Fruit fly (Drosophila melanogaster) whole organism, embryonic: ENCODE measurements around the gene Sp7.

Experiments used
- Adf1 ChIP-seq: fragments of 200-800 bp; sonication (Bioruptor generic); IDR thresholded peaks from 2 replicates; pipeline ENCODE4 v1.3.6; 2022; ENCODE audit warnings: missing biosample characterization, missing genetic modification characterization
- CG10543 ChIP-seq: fragments of 200-800 bp; sonication (Bioruptor generic); optimal IDR thresholded peaks from 3 replicates; lab custom pipeline; 2017; ENCODE audit warnings: missing biosample characterization, mild to moderate bottlenecking, missing genetic modification characterization, moderate library complexity
- CG14667 ChIP-seq: fragments of 200-800 bp; sonication (Bioruptor generic); IDR thresholded peaks from 2 replicates; pipeline ENCODE4 v1.3.6; 2022; ENCODE audit warnings: missing biosample characterization, missing genetic modification characterization
- CG14965 ChIP-seq: fragments of 200-800 bp; sonication (Bioruptor generic); optimal IDR thresholded peaks from 2 replicates; lab custom pipeline; 2016; ENCODE audit warnings: missing biosample characterization, missing genetic modification characterization, borderline replicate concordance
- CG15011 ChIP-seq: fragments of 200-800 bp; sonication (Bioruptor generic); optimal IDR thresholded peaks from 3 replicates; lab custom pipeline; 2018; ENCODE audit warnings: missing biosample characterization, mild to moderate bottlenecking, missing genetic modification characterization
- CG16813 ChIP-seq: fragments of 200-800 bp; sonication (Bioruptor generic); IDR thresholded peaks from 3 replicates; pipeline ENCODE4 v1.3.6; 2022; ENCODE audit warnings: missing biosample characterization, missing genetic modification characterization; ENCODE audit not compliant: partially characterized antibody
- CG32767 ChIP-seq: fragments of 200-800 bp; sonication (Bioruptor generic); IDR thresholded peaks from 2 replicates; pipeline ENCODE4 v1.3.6; 2022; ENCODE audit warnings: missing biosample characterization, missing genetic modification characterization
- CG33557 ChIP-seq: fragments of 200-800 bp; sonication (Bioruptor generic); optimal IDR thresholded peaks from 2 replicates; lab custom pipeline; 2019; ENCODE audit warnings: missing biosample characterization, mild to moderate bottlenecking, missing genetic modification characterization, moderate library complexity
- CG34376 ChIP-seq: fragments of 200-800 bp; sonication (Bioruptor generic); optimal IDR thresholded peaks from 2 replicates; lab custom pipeline; 2018; ENCODE audit warnings: missing biosample characterization, mild to moderate bottlenecking, missing genetic modification characterization
- CG5180 ChIP-seq: fragments of 200-800 bp; sonication (Bioruptor generic); optimal IDR thresholded peaks from 3 replicates; lab custom pipeline; 2017; ENCODE audit warnings: missing biosample characterization, missing genetic modification characterization, mild to moderate bottlenecking, moderate library complexity, missing genetic modification reagents
- CG6791 ChIP-seq: fragments of 200-800 bp; sonication (Bioruptor generic); IDR thresholded peaks from 3 replicates; pipeline ENCODE4 v1.3.6; 2022; ENCODE audit warnings: missing biosample characterization, missing genetic modification characterization; ENCODE audit not compliant: partially characterized antibody
- CG9215 ChIP-seq: fragments of 200-800 bp; sonication (Bioruptor generic); IDR thresholded peaks from 2 replicates; pipeline ENCODE4 v1.3.6; 2022; ENCODE audit warnings: missing biosample characterization, missing genetic modification characterization
- CG9876 ChIP-seq: fragments of 200-800 bp; sonication (Bioruptor generic); optimal IDR thresholded peaks from 2 replicates; lab custom pipeline; 2016; ENCODE audit warnings: missing biosample characterization, missing genetic modification characterization
- CHES-1-like ChIP-seq: fragments of 200-800 bp; sonication (Bioruptor generic); optimal IDR thresholded peaks from 2 replicates; lab custom pipeline; 2016; ENCODE audit warnings: missing biosample characterization, missing genetic modification characterization
- Chrac-16 ChIP-seq: fragments of 200-800 bp; sonication (Bioruptor generic); optimal IDR thresholded peaks from 3 replicates; lab custom pipeline; 2016; ENCODE audit warnings: missing biosample characterization, missing genetic modification characterization
- CkIIα-i1 ChIP-seq: fragments of 200-800 bp; sonication (Bioruptor generic); IDR thresholded peaks from 2 replicates; pipeline ENCODE4 v1.3.6; 2022; ENCODE audit warnings: missing biosample characterization, missing genetic modification characterization
- Deaf1 ChIP-seq: fragments of 200-800 bp; optimal IDR thresholded peaks from 3 replicates; lab custom pipeline; 2019; ENCODE audit warnings: missing biosample characterization, mild to moderate bottlenecking, missing genetic modification characterization, moderate library complexity
- Dfd ChIP-seq, 2 experiments: fragments of >200 bp; optimal IDR thresholded peaks; 2 replicates each; lab custom pipeline; 2017; ENCODE audit warnings: missing biosample characterization in 2 of 2, missing genetic modification characterization in 2 of 2
- HHEX ChIP-seq: fragments of 200-800 bp; sonication (Bioruptor generic); optimal IDR thresholded peaks from 3 replicates; lab custom pipeline; 2017; ENCODE audit warnings: missing biosample characterization, mild to moderate bottlenecking, missing genetic modification characterization, missing genetic modification reagents
- HLH54F ChIP-seq: fragments of 200-800 bp; sonication (Bioruptor generic); optimal IDR thresholded peaks from 3 replicates; lab custom pipeline; 2016; ENCODE audit warnings: missing biosample characterization, missing genetic modification characterization
- Hey ChIP-seq: fragments of 200-800 bp; sonication (Bioruptor generic); optimal IDR thresholded peaks from 3 replicates; lab custom pipeline; 2018; ENCODE audit warnings: missing biosample characterization, mild to moderate bottlenecking, missing genetic modification characterization
- Hr51 ChIP-seq, 2 experiments: fragments of 200-800 bp; sonication (Bioruptor generic); optimal IDR thresholded peaks; 2 replicates in 1 of 2; 3 replicates in 1 of 2; lab custom pipeline; 2016 to 2018; ENCODE audit warnings: missing biosample characterization in 2 of 2, missing genetic modification characterization in 2 of 2, mild to moderate bottlenecking in 1 of 2, moderate library complexity in 1 of 2
- Meics ChIP-seq: fragments of 200-800 bp; sonication (Bioruptor generic); optimal IDR thresholded peaks from 2 replicates; lab custom pipeline; 2017; ENCODE audit warnings: missing biosample characterization, mild to moderate bottlenecking, missing genetic modification characterization
- Neu2 ChIP-seq: fragments of 200-800 bp; sonication (Bioruptor generic); optimal IDR thresholded peaks from 3 replicates; lab custom pipeline; 2016; ENCODE audit warnings: missing biosample characterization, missing genetic modification characterization, borderline replicate concordance
- Pdp1 ChIP-seq, 2 experiments: fragments of 200-800 bp; sonication (Bioruptor generic); optimal IDR thresholded peaks; 3 replicates each; lab custom pipeline; 2016; ENCODE audit warnings: missing biosample characterization in 2 of 2, missing genetic modification characterization in 2 of 2, mild to moderate bottlenecking in 1 of 2, moderate library complexity in 1 of 2
- Spps ChIP-seq: fragments of 200-800 bp; sonication (Bioruptor generic); optimal IDR thresholded peaks from 2 replicates; lab custom pipeline; 2018; ENCODE audit warnings: missing biosample characterization, mild to moderate bottlenecking, missing genetic modification characterization
- YL-1 ChIP-seq: fragments of 200-800 bp; sonication (Bioruptor generic); optimal IDR thresholded peaks from 3 replicates; lab custom pipeline; 2017; ENCODE audit warnings: missing biosample characterization, mild to moderate bottlenecking, missing genetic modification characterization
- ase ChIP-seq: fragments of 200-800 bp; sonication (Bioruptor generic); IDR thresholded peaks from 3 replicates; pipeline ENCODE4 v1.3.6; 2022; ENCODE audit warnings: missing biosample characterization, missing genetic modification characterization
- az2 ChIP-seq: fragments of 200-800 bp; sonication (Bioruptor generic); optimal IDR thresholded peaks from 3 replicates; lab custom pipeline; 2016; ENCODE audit warnings: missing biosample characterization, missing genetic modification characterization
- ci ChIP-seq: fragments of 200-800 bp; sonication (Bioruptor generic); IDR thresholded peaks from 3 replicates; pipeline ENCODE4 v1.3.6; 2022; ENCODE audit warnings: missing biosample characterization, missing genetic modification characterization
- crp ChIP-seq, 2 experiments: fragments of 200-800 bp; sonication (Bioruptor generic); optimal IDR thresholded peaks; 2 replicates in 1 of 2; 3 replicates in 1 of 2; lab custom pipeline; 2017; ENCODE audit warnings: missing biosample characterization in 2 of 2, missing genetic modification characterization in 2 of 2, mild to moderate bottlenecking in 1 of 2, moderate library complexity in 1 of 2
- emc ChIP-seq: fragments of 200-800 bp; sonication (Bioruptor generic); optimal IDR thresholded peaks from 2 replicates; lab custom pipeline; 2016; ENCODE audit warnings: missing biosample characterization, missing genetic modification characterization
- eve ChIP-seq, 2 experiments: fragments of >200 bp; optimal IDR thresholded peaks; 2 replicates each; lab custom pipeline; 2017; ENCODE audit warnings: missing biosample characterization in 2 of 2, missing genetic modification characterization in 2 of 2
- exex ChIP-seq: fragments of 200-800 bp; sonication (Bioruptor generic); optimal IDR thresholded peaks from 4 replicates; lab custom pipeline; 2018; ENCODE audit warnings: missing biosample characterization, mild to moderate bottlenecking, missing genetic modification characterization, moderate library complexity
- fd3F ChIP-seq: fragments of 200-800 bp; sonication (Bioruptor generic); optimal IDR thresholded peaks from 2 replicates; lab custom pipeline; 2018; ENCODE audit warnings: missing biosample characterization, mild to moderate bottlenecking, missing genetic modification characterization, moderate library complexity
- grn ChIP-seq: fragments of 200-800 bp; sonication (Bioruptor generic); optimal IDR thresholded peaks from 3 replicates; lab custom pipeline; 2017; ENCODE audit warnings: missing biosample characterization, missing genetic modification characterization
- kay ChIP-seq: fragments of 200-800 bp; sonication (Bioruptor generic); optimal IDR thresholded peaks from 2 replicates; lab custom pipeline; 2016; ENCODE audit warnings: missing biosample characterization, missing genetic modification characterization
- lab ChIP-seq: fragments of 200-800 bp; sonication (Bioruptor generic); optimal IDR thresholded peaks from 3 replicates; lab custom pipeline; 2017; ENCODE audit warnings: missing biosample characterization, missing genetic modification characterization, mild to moderate bottlenecking, moderate library complexity, missing genetic modification reagents
- mirr ChIP-seq: fragments of 200-800 bp; sonication (Bioruptor generic); optimal IDR thresholded peaks from 3 replicates; lab custom pipeline; 2018; ENCODE audit warnings: missing biosample characterization, mild to moderate bottlenecking, missing genetic modification characterization
- nerfin-2 ChIP-seq: fragments of 200-800 bp; sonication (Bioruptor generic); IDR thresholded peaks from 2 replicates; pipeline ENCODE4 v1.3.6; 2022; ENCODE audit warnings: missing biosample characterization, missing genetic modification characterization; ENCODE audit not compliant: partially characterized antibody
- scrt ChIP-seq: fragments of 200-800 bp; sonication (Bioruptor generic); optimal IDR thresholded peaks from 2 replicates; lab custom pipeline; 2018; ENCODE audit warnings: missing biosample characterization, mild to moderate bottlenecking, missing genetic modification characterization, moderate library complexity
- sd ChIP-seq: fragments of 200-800 bp; sonication (Bioruptor generic); optimal IDR thresholded peaks from 3 replicates; lab custom pipeline; 2018; ENCODE audit warnings: missing biosample characterization, mild to moderate bottlenecking, missing genetic modification characterization, moderate library complexity
- sug ChIP-seq: fragments of 200-800 bp; optimal IDR thresholded peaks from 2 replicates; lab custom pipeline; 2019; ENCODE audit warnings: missing biosample characterization, mild to moderate bottlenecking, missing genetic modification characterization, moderate library complexity
- tap ChIP-seq: fragments of 200-800 bp; optimal IDR thresholded peaks from 3 replicates; lab custom pipeline; 2019; ENCODE audit warnings: missing biosample characterization, mild to moderate bottlenecking, missing genetic modification characterization, moderate library complexity
- trem ChIP-seq: fragments of 200-800 bp; optimal IDR thresholded peaks from 3 replicates; lab custom pipeline; 2019; ENCODE audit warnings: missing biosample characterization, mild to moderate bottlenecking, missing genetic modification characterization, moderate library complexity
- z ChIP-seq: fragments of 200-800 bp; sonication (Bioruptor generic); IDR thresholded peaks from 3 replicates; pipeline ENCODE4 v1.3.6; 2022; ENCODE audit warnings: missing biosample characterization, missing genetic modification characterization
- zen ChIP-seq: fragments of 200-800 bp; sonication (Bioruptor generic); optimal IDR thresholded peaks from 3 replicates; lab custom pipeline; 2018; ENCODE audit warnings: missing biosample characterization, mild to moderate bottlenecking, missing genetic modification characterization, moderate library complexity

The Sp7 gene

dm6 chr3R:7787899-7788298 lies 28.3 kb downstream of the Sp7 start, which contains the start of gene CG18748:
CG18748 (minus strand) TSS chr3R:7787923.
- TF ChIP-seq kay (GFP tag; lab: Kevin White, UChicago) (no peak), exex (tag; lab: Kevin White, UChicago) (peak; percentile 87), fd3F (GFP tag; lab: Kevin White, UChicago) (no peak), sug (tag; lab: Kevin White, UChicago) (peak; percentile 92), CG32767 (no peak), grn (GFP tag; lab: Kevin White, UChicago) (peak; percentile 24), mirr (peak; percentile 59), Hey (tag; lab: Kevin White, UChicago) (peak; percentile 5), sd (tag; lab: Kevin White, UChicago) (peak; percentile 16), crp (GFP tag; optimal IDR thresholded peaks at IDR 0.05; lab: Kevin White, UChicago) (peak in 1 of 2 experiments; percentile 12), HHEX (GFP tag; lab: Kevin White, UChicago) (no peak), YL-1 (GFP tag; lab: Kevin White, UChicago) (no peak), Hr51 (GFP tag; optimal IDR thresholded peaks at IDR 0.05; lab: Kevin White, UChicago) (no peak), CG34376 (GFP tag; lab: Kevin White, UChicago) (peak; percentile 59), z (peak; percentile 72; the same call in 1 of the 3 replicates), CG16813 (no peak), CG5180 (GFP tag; lab: Kevin White, UChicago) (peak; percentile 19), CHES-1-like (GFP tag; lab: Kevin White, UChicago) (no peak), ase (GFP tag; lab: Robert Waterston, UW) (no peak), emc (GFP tag; lab: Kevin White, UChicago) (no peak), CG14965 (GFP tag; lab: Kevin White, UChicago) (no peak), scrt (GFP tag; lab: Kevin White, UChicago) (no peak), Pdp1 (GFP tag; optimal IDR thresholded peaks at IDR 0.05; lab: Kevin White, UChicago) (peak in 1 of 2 experiments; percentile 22), trem (tag; lab: Kevin White, UChicago) (no peak)

dm6 chr3R:7790087-7790486 lies 30.5 kb downstream of the Sp7 start, which contains the start of gene CG18746:
CG18746 (minus strand) TSS chr3R:7790187.
- TF ChIP-seq mirr (peak; percentile 7), eve (GFP tag; optimal IDR thresholded peaks at IDR 0.05; lab: Kevin White, UChicago) (peak in 1 of 2 experiments; percentile 8), Chrac-16 (GFP tag; lab: Kevin White, UChicago) (no peak), lab (peak; percentile 9), sd (tag; lab: Kevin White, UChicago) (peak; percentile 36)

dm6 chr3R:7790583-7791034 lies 31.0 kb downstream of the Sp7 start, which contains the start of gene CG10086:
CG10086 (plus strand) TSS chr3R:7790633.
- no peak for TF ChIP-seq ci
- no peak for TF ChIP-seq HLH54F (GFP tag; lab: Kevin White, UChicago)
- TF ChIP-seq CG9215 (GFP tag; lab: Robert Waterston, UW), result no peak
- TF ChIP-seq Deaf1, result peak; percentile 37
- TF ChIP-seq CkIIα-i1 (GFP tag; lab: Robert Waterston, UW), result no peak
- no peak for TF ChIP-seq Dfd (GFP tag; optimal IDR thresholded peaks at IDR 0.05; lab: Kevin White, UChicago)
- TF ChIP-seq az2, result no peak
- no peak for TF ChIP-seq Neu2 (GFP tag; lab: Kevin White, UChicago)
- no peak for TF ChIP-seq CG9876 (GFP tag; lab: Kevin White, UChicago)
- peak; percentile 32 for TF ChIP-seq CG10543
- no peak for TF ChIP-seq Spps (tag; lab: Kevin White, UChicago)
- no peak; the same call in 1 of the 2 replicates for TF ChIP-seq Adf1 (GFP tag; lab: Robert Waterston, UW)
- TF ChIP-seq CG33557 (GFP tag; lab: Kevin White, UChicago), result no peak
- no peak for TF ChIP-seq CG6791 (GFP tag; lab: Robert Waterston, UW)
- no peak for TF ChIP-seq CG14667 (GFP tag; lab: Robert Waterston, UW)
- no peak for TF ChIP-seq zen (tag; lab: Kevin White, UChicago)
- no peak for TF ChIP-seq Meics (GFP tag; lab: Kevin White, UChicago)
- no peak for TF ChIP-seq tap
- TF ChIP-seq CG15011, result no peak
- TF ChIP-seq nerfin-2, result no peak
- TF ChIP-seq fd3F (GFP tag; lab: Kevin White, UChicago), result no peak
